Fruit fly (Drosophila melanogaster): ENCODE measurements around the gene CG2150.

CG2150 gene

dm6 chr3R:31800663-31801062, 36.1 kb upstream of the CG2150 start, which contains the start of gene Ir100a:
TSS of gene Ir100a (plus strand) at chr3R:31800963.
- TF ChIP-seq gl (tag; optimal IDR thresholded peaks at IDR 0.05): no peak
- TF ChIP-seq Pif1A (GFP tag; optimal IDR thresholded peaks at IDR 0.05): no peak
- TF ChIP-seq Pif1B (GFP tag; optimal IDR thresholded peaks at IDR 0.05): no peak
- no peak for TF ChIP-seq EcR (GFP tag; optimal IDR thresholded peaks at IDR 0.05)
- no peak for TF ChIP-seq CG32121 (GFP tag; IDR thresholded peaks at IDR 0.05)
- TF ChIP-seq CG9948 (tag; optimal IDR thresholded peaks at IDR 0.05): no peak
- TF ChIP-seq CG13204 (GFP tag; optimal IDR thresholded peaks at IDR 0.05): no peak
- TF ChIP-seq CG15710 (tag; optimal IDR thresholded peaks at IDR 0.05): no peak

dm6 chr3R:31794457-31794856, 29.9 kb upstream of the CG2150 start:
- TF ChIP-seq gl (tag; optimal IDR thresholded peaks at IDR 0.05) (no peak), Pif1B (GFP tag; optimal IDR thresholded peaks at IDR 0.05) (no peak), CG13204 (GFP tag; optimal IDR thresholded peaks at IDR 0.05) (no peak), CG32121 (GFP tag; IDR thresholded peaks at IDR 0.05) (no peak; the same call in 1 of the 2 replicates), EcR (GFP tag; optimal IDR thresholded peaks at IDR 0.05) (no peak), CG34367 (tag; optimal IDR thresholded peaks at IDR 0.05) (no peak), fd96Ca (GFP tag; IDR thresholded peaks at IDR 0.05) (no peak), Ets98B (GFP tag; IDR thresholded peaks at IDR 0.05) (no peak), CG10348 (GFP tag; IDR thresholded peaks at IDR 0.05) (no peak), CG14655 (GFP tag; optimal IDR thresholded peaks at IDR 0.05) (no peak), CG12605 (GFP tag; IDR thresholded peaks at IDR 0.05) (peak; percentile 18; the same call in 1 of the 2 replicates), rn (GFP tag; IDR thresholded peaks at IDR 0.05) (no peak), CG4496 (GFP tag; IDR thresholded peaks at IDR 0.05) (0 out of 3 replicates have a peak, but pooled peaks have one; percentile 27), Pif1A (GFP tag; optimal IDR thresholded peaks at IDR 0.05) (no peak), D1 (tag; optimal IDR thresholded peaks at IDR 0.05) (no peak), CG8301 (tag; optimal IDR thresholded peaks at IDR 0.05) (no peak), CG15710 (tag; optimal IDR thresholded peaks at IDR 0.05) (no peak), CG17806 (tag; optimal IDR thresholded peaks at IDR 0.05) (no peak)

dm6 chr3R:31793664-31794417, 29.3 kb upstream of the CG2150 start, which contains the start of the genes Mccc1 and Acf:
TSS of gene Mccc1 (minus strand) at chr3R:31793907.
TSS of gene Acf (plus strand) at chr3R:31793981.
- TF ChIP-seq CG4496 (GFP tag; IDR thresholded peaks at IDR 0.05): peak; percentile 57; the same call in 2 of the 3 replicates
- TF ChIP-seq gl (tag; optimal IDR thresholded peaks at IDR 0.05): no peak

- no peak for TF ChIP-seq CG17806 (tag; optimal IDR thresholded peaks at IDR 0.05)
- TF ChIP-seq CG14655 (GFP tag; optimal IDR thresholded peaks at IDR 0.05): no peak
- no peak for TF ChIP-seq Ets98B (GFP tag; IDR thresholded peaks at IDR 0.05)
- no peak for TF ChIP-seq CG8159 (tag; optimal IDR thresholded peaks at IDR 0.05)
- no peak for TF ChIP-seq gl (tag; optimal IDR thresholded peaks at IDR 0.05)
These were observed 13.1 kb upstream of the CG2150 start for dm6 chr3R:31777482-31778165.

dm6 chr3R:31776583-31777362, 12.2 kb upstream of the CG2150 start, which contains the start of the genes CG2126 and faf:
TSS of gene CG2126 (minus strand) at chr3R:31776652.
TSS of gene faf (plus strand) at chr3R:31777020.
- TF ChIP-seq CG9948 (tag; optimal IDR thresholded peaks at IDR 0.05) (no peak), rn (GFP tag; IDR thresholded peaks at IDR 0.05) (peak; percentile 22; the same call in 1 of the 2 replicates), Ets98B (GFP tag; IDR thresholded peaks at IDR 0.05) (peak; percentile 51; the same call in 1 of the 2 replicates), D1 (tag; optimal IDR thresholded peaks at IDR 0.05) (no peak), CG10348 (GFP tag; IDR thresholded peaks at IDR 0.05) (no peak), CG14655 (GFP tag; optimal IDR thresholded peaks at IDR 0.05) (no peak), CG15710 (tag; optimal IDR thresholded peaks at IDR 0.05) (peak; percentile 65), CG34367 (tag; optimal IDR thresholded peaks at IDR 0.05) (peak; percentile 55), Pif1B (GFP tag; optimal IDR thresholded peaks at IDR 0.05) (no peak), CG32121 (GFP tag; IDR thresholded peaks at IDR 0.05) (peak; percentile 76), Snoo (tag; optimal IDR thresholded peaks at IDR 0.05) (peak; percentile 53), CG17806 (tag; optimal IDR thresholded peaks at IDR 0.05) (peak; percentile 67), Pif1A (GFP tag; optimal IDR thresholded peaks at IDR 0.05) (no peak), CG8301 (tag; optimal IDR thresholded peaks at IDR 0.05) (no peak), CG12605 (GFP tag; IDR thresholded peaks at IDR 0.05) (peak; percentile 53; the same call in 1 of the 2 replicates), CG4496 (GFP tag; IDR thresholded peaks at IDR 0.05) (peak; percentile 70), CG8159 (tag; optimal IDR thresholded peaks at IDR 0.05) (peak; percentile 79), gl (tag; optimal IDR thresholded peaks at IDR 0.05) (no peak), fd96Ca (GFP tag; IDR thresholded peaks at IDR 0.05) (no peak), EcR (GFP tag; optimal IDR thresholded peaks at IDR 0.05) (no peak), CG13204 (GFP tag; optimal IDR thresholded peaks at IDR 0.05) (no peak)
